Worm (Caenorhabditis elegans) whole organism, midembryonic: Measurements from ENCODE around the gene fbxa-144.

Experiments
- T22C8.4 ChIP-seq: fragments of 200-800 bp; sonication (Bioruptor generic); IDR thresholded peaks from 2 replicates; pipeline ENCODE4 v1.3.6; 2022; ENCODE audit warnings: missing genetic modification characterization, missing compliant biosample characterization
- cog-1 ChIP-seq: sonication (generic microtip); optimal IDR thresholded peaks from 2 replicates; lab custom pipeline; 2016; ENCODE audit warnings: missing genetic modification characterization, missing compliant biosample characterization
- flt-1 ChIP-seq: fragments of 200-800 bp; sonication (Bioruptor generic); IDR thresholded peaks from 2 replicates; pipeline ENCODE4 v1.3.6; 2022; ENCODE audit warnings: missing genetic modification characterization, missing compliant biosample characterization
- klf-2 ChIP-seq: fragments of 200-800 bp; sonication (Bioruptor generic); conservative IDR thresholded peaks from 2 replicates; pipeline ENCODE4 v1.3.6; 2022; ENCODE audit warnings: missing genetic modification reagents, missing genetic modification characterization, missing compliant biosample characterization
- ref-1 ChIP-seq: fragments of 200-800 bp; sonication (Bioruptor generic); conservative IDR thresholded peaks from 2 replicates; pipeline ENCODE4 v1.3.6; 2022; ENCODE audit warnings: missing genetic modification reagents, missing genetic modification characterization, missing compliant biosample characterization
- tab-1 ChIP-seq: fragments of 200-800 bp; sonication (Bioruptor generic); IDR thresholded peaks from 2 replicates; pipeline ENCODE4 v1.3.6; 2022; ENCODE audit warnings: missing genetic modification characterization, missing compliant biosample characterization
- ztf-23 ChIP-seq: fragments of 200-800 bp; sonication (Bioruptor generic); IDR thresholded peaks from 2 replicates; pipeline ENCODE4 v1.3.6; 2022; ENCODE audit warnings: missing genetic modification reagents, missing genetic modification characterization, missing compliant biosample characterization
- ztf-29 ChIP-seq: fragments of 200-800 bp; sonication (Bioruptor generic); IDR thresholded peaks from 2 replicates; pipeline ENCODE4 v1.3.6; 2022; ENCODE audit warnings: missing genetic modification reagents, missing genetic modification characterization, missing compliant biosample characterization

DNA sequence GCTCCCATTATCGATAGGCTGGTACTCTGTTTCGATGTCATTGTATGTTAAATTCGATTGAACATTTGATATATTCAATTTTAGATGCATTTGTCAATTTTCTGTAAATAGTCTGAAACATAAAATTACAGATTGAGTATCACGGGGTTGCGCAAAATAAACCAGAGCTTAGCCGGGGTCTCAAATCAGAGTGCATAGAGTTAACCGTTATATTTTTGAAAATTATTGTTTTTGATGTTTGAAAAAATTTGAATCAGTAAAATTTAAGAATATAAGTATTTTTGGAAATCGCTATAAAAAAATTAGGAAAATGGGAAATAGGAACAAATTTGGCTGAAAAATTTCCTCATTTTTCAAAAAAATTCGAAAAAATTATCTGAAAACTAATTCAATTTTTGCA, 27.0 kb upstream of the fbxa-144 start, which contains the start of gene F10A3.17:
- no peak for TF ChIP-seq ref-1 (GFP tag; lab: Robert Waterston, UW)
- TF ChIP-seq ztf-23 (GFP tag; lab: Robert Waterston, UW): no peak
- TF ChIP-seq flt-1 (GFP tag; lab: Robert Waterston, UW): no peak
- no peak for TF ChIP-seq T22C8.4 (GFP tag; lab: Robert Waterston, UW)
- no peak for TF ChIP-seq klf-2 (GFP tag; lab: Robert Waterston, UW)
- no peak for TF ChIP-seq ztf-29 (GFP tag; lab: Robert Waterston, UW)
- no peak for TF ChIP-seq tab-1 (GFP tag; lab: Robert Waterston, UW)
- no peak for TF ChIP-seq cog-1 (tag; lab: Kevin White, UChicago)
